Worm (Caenorhabditis elegans): ENCODE measurements around the gene T05B9.2.

Gene T05B9.2

ce11 chrII:11307332-11307731 lies 51.7 kb downstream of the T05B9.2 start:
- peak; percentile 26 for TF ChIP-seq nhr-23 (tag; optimal IDR thresholded peaks at IDR 0.05)
- TF ChIP-seq nhr-25 (tag; optimal IDR thresholded peaks at IDR 0.05) = peak; percentile 79
- TF ChIP-seq nfya-1 (tag; optimal IDR thresholded peaks at IDR 0.05; ENCODE audit: insufficient read depth) = peak; percentile 56
- TF ChIP-seq nhr-11 (tag; optimal IDR thresholded peaks at IDR 0.05) = no peak

- TF ChIP-seq unc-62 (GFP tag; optimal IDR thresholded peaks at IDR 0.05) = no peak
- no peak for TF ChIP-seq ztf-4 (tag; optimal IDR thresholded peaks at IDR 0.05)
- TF ChIP-seq pha-4 (tag; optimal IDR thresholded peaks at IDR 0.05) = no peak
- no peak for TF ChIP-seq ceh-82 (tag; optimal IDR thresholded peaks at IDR 0.05)
- no peak for TF ChIP-seq elt-3 (tag; optimal IDR thresholded peaks at IDR 0.05)
- no peak for TF ChIP-seq nhr-25 (tag; optimal IDR thresholded peaks at IDR 0.05)
These were observed 52.3 kb downstream of the T05B9.2 start for ce11 chrII:11307953-11308352.
